Worm (Caenorhabditis elegans): ENCODE data around the gene C46G7.2.

C46G7.2 gene

ce11 chrIV:5975202-5975601, 39.8 kb upstream of the C46G7.2 start, which contains the start of gene unc-44:
Gene unc-44 (plus strand): TSS chrIV:5975557.
- TF ChIP-seq nhr-11 (tag; optimal IDR thresholded peaks at IDR 0.05) (no peak), ceh-16 (tag; optimal IDR thresholded peaks at IDR 0.05) (no peak), mab-5 (tag; optimal IDR thresholded peaks at IDR 0.05) (no peak), lin-13 (GFP tag; optimal IDR thresholded peaks at IDR 0.05) (no peak), unc-39 (tag; optimal IDR thresholded peaks at IDR 0.05) (no peak), peb-1 (tag; optimal IDR thresholded peaks at IDR 0.05) (no peak), nhr-21 (tag; optimal IDR thresholded peaks at IDR 0.05) (no peak), R02D3.7 (tag; optimal IDR thresholded peaks at IDR 0.05) (no peak), mbf-1 (tag; optimal IDR thresholded peaks at IDR 0.05) (no peak), nhr-129 (tag; optimal IDR thresholded peaks at IDR 0.05) (no peak), zag-1 (tag; optimal IDR thresholded peaks at IDR 0.05) (no peak), egl-27 (tag; optimal IDR thresholded peaks at IDR 0.05) (no peak), sma-3 (GFP tag; optimal IDR thresholded peaks at IDR 0.05) (no peak), lin-39 (tag; optimal IDR thresholded peaks at IDR 0.05) (no peak), crh-2 (tag; optimal IDR thresholded peaks at IDR 0.05) (no peak), gmeb-1 (tag; optimal IDR thresholded peaks at IDR 0.05) (no peak), mdl-1 (tag; optimal IDR thresholded peaks at IDR 0.05) (no peak)

- TF ChIP-seq sma-3 (GFP tag; optimal IDR thresholded peaks at IDR 0.05), result no peak
- no peak for TF ChIP-seq lin-11 (tag; optimal IDR thresholded peaks at IDR 0.05)
- no peak for TF ChIP-seq sem-4 (tag; optimal IDR thresholded peaks at IDR 0.05)
- peak in 1 of 2 experiments; percentile 6 for TF ChIP-seq lsy-2 (tag; optimal IDR thresholded peaks at IDR 0.05)
- no peak for TF ChIP-seq dmd-4 (tag; optimal IDR thresholded peaks at IDR 0.05)
- TF ChIP-seq ama-1 (optimal IDR thresholded peaks at IDR 0.05), result no peak
- TF ChIP-seq crh-2 (tag; optimal IDR thresholded peaks at IDR 0.05), result peak; percentile 52
- no peak for TF ChIP-seq lin-39 (tag; optimal IDR thresholded peaks at IDR 0.05)
- TF ChIP-seq sma-9 (GFP tag; optimal IDR thresholded peaks at IDR 0.05), result no peak
- TF ChIP-seq sma-9 (tag; optimal IDR thresholded peaks at IDR 0.05), result no peak
- no peak for TF ChIP-seq elt-1 (tag; optimal IDR thresholded peaks at IDR 0.05)
- no peak for TF ChIP-seq F13H6.1 (tag; optimal IDR thresholded peaks at IDR 0.05)
- TF ChIP-seq mdl-1 (tag; optimal IDR thresholded peaks at IDR 0.05), result peak in 1 of 2 experiments; percentile 25
- TF ChIP-seq mab-5 (tag; optimal IDR thresholded peaks at IDR 0.05), result peak; percentile 52
- TF ChIP-seq nhr-11 (tag; optimal IDR thresholded peaks at IDR 0.05), result no peak
- TF ChIP-seq Y55F3AM.14 (GFP tag; optimal IDR thresholded peaks at IDR 0.05), result no peak
- TF ChIP-seq mbf-1 (tag; optimal IDR thresholded peaks at IDR 0.05), result no peak
- TF ChIP-seq skn-1 (tag; optimal IDR thresholded peaks at IDR 0.05), result no peak
- no peak for TF ChIP-seq ztf-11 (tag; optimal IDR thresholded peaks at IDR 0.05)
- TF ChIP-seq zag-1 (tag; optimal IDR thresholded peaks at IDR 0.05), result no peak
- TF ChIP-seq nhr-237 (tag; optimal IDR thresholded peaks at IDR 0.05), result no peak
- TF ChIP-seq R02D3.7 (tag; optimal IDR thresholded peaks at IDR 0.05), result no peak
- TF ChIP-seq fos-1 (tag; optimal IDR thresholded peaks at IDR 0.05), result no peak
- TF ChIP-seq nhr-12 (tag; optimal IDR thresholded peaks at IDR 0.05), result no peak
- TF ChIP-seq elt-3 (tag; optimal IDR thresholded peaks at IDR 0.05), result no peak
- TF ChIP-seq unc-39 (tag; optimal IDR thresholded peaks at IDR 0.05), result no peak
- TF ChIP-seq C34F6.9 (tag; optimal IDR thresholded peaks at IDR 0.05), result no peak
- TF ChIP-seq snpc-4 (tag; optimal IDR thresholded peaks at IDR 0.05), result no peak
- TF ChIP-seq peb-1 (tag; optimal IDR thresholded peaks at IDR 0.05), result no peak
- TF ChIP-seq blmp-1 (tag; optimal IDR thresholded peaks at IDR 0.05; ENCODE audit: insufficient read depth), result no peak
- TF ChIP-seq aly-2 (tag; optimal IDR thresholded peaks at IDR 0.05), result no peak
- no peak for TF ChIP-seq ZK546.5 (tag; optimal IDR thresholded peaks at IDR 0.05)
These were observed 37.7 kb upstream of the C46G7.2 start for ce11 chrIV:5977276-5977675.

DNA sequence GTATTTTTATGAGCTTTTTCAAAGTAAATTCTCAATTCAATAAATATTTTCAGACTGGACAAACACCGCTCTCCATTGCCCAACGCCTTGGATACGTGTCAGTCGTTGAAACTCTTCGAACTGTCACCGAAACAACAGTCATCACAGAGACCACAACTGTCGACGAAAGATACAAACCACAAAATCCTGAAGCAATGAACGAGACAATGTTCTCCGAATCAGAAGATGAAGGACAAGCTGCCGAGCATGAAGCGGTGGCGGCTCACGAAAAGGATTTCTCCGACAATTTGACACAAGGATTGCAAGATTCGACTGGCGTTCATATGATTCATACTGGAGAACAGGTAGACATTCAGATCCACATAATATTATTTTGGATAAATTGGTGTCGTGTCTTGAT, 35.2 kb upstream of the C46G7.2 start:
- no peak for TF ChIP-seq ztf-11 (tag; optimal IDR thresholded peaks at IDR 0.05)
- TF ChIP-seq R02D3.7 (tag; optimal IDR thresholded peaks at IDR 0.05), result no peak
- TF ChIP-seq snpc-4 (tag; optimal IDR thresholded peaks at IDR 0.05), result no peak
- TF ChIP-seq nhr-237 (tag; optimal IDR thresholded peaks at IDR 0.05), result no peak
- no peak for TF ChIP-seq mab-5 (tag; optimal IDR thresholded peaks at IDR 0.05)
- no peak for TF ChIP-seq aly-2 (tag; optimal IDR thresholded peaks at IDR 0.05)
- no peak for TF ChIP-seq nhr-129 (tag; optimal IDR thresholded peaks at IDR 0.05)
- no peak for TF ChIP-seq ama-1 (optimal IDR thresholded peaks at IDR 0.05)
- no peak for TF ChIP-seq nhr-77 (tag; optimal IDR thresholded peaks at IDR 0.05)
- TF ChIP-seq zag-1 (tag; optimal IDR thresholded peaks at IDR 0.05), result no peak
- no peak for TF ChIP-seq F13H6.1 (tag; optimal IDR thresholded peaks at IDR 0.05)
- TF ChIP-seq mdl-1 (tag; optimal IDR thresholded peaks at IDR 0.05), result no peak
- no peak for TF ChIP-seq mbf-1 (tag; optimal IDR thresholded peaks at IDR 0.05)
- no peak for TF ChIP-seq nhr-21 (tag; optimal IDR thresholded peaks at IDR 0.05)
- TF ChIP-seq lin-11 (tag; optimal IDR thresholded peaks at IDR 0.05), result no peak
- TF ChIP-seq ceh-16 (tag; optimal IDR thresholded peaks at IDR 0.05), result no peak
- TF ChIP-seq lsy-2 (tag; optimal IDR thresholded peaks at IDR 0.05), result no peak
- TF ChIP-seq elt-1 (tag; optimal IDR thresholded peaks at IDR 0.05), result no peak
- no peak for TF ChIP-seq sma-3 (GFP tag; optimal IDR thresholded peaks at IDR 0.05)
